Fruit fly (Drosophila melanogaster) whole organism: ENCODE data around the gene cher.

Experiments
- CG8478 ChIP-seq: fragments of >200 bp; optimal IDR thresholded peaks from 2 replicates; lab custom pipeline; 2018; ENCODE audit warnings: inconsistent platforms
- Dll ChIP-seq: fragments of >200 bp; optimal IDR thresholded peaks from 2 replicates; lab custom pipeline; 2017
- EcR ChIP-seq, 2 experiments: fragments of >200 bp; optimal IDR thresholded peaks; 2 replicates each; lab custom pipeline; 2017; ENCODE audit warnings: missing biosample characterization in 2 of 2, missing genetic modification characterization in 2 of 2, missing genetic modification reagents in 2 of 2
- pan ChIP-seq: fragments of >200 bp; optimal IDR thresholded peaks from 2 replicates; lab custom pipeline; 2017
- psq ChIP-seq: fragments of >200 bp; optimal IDR thresholded peaks from 2 replicates; lab custom pipeline; 2017
- usp ChIP-seq: fragments of >200 bp; optimal IDR thresholded peaks from 2 replicates; lab custom pipeline; 2017; ENCODE audit warnings: missing biosample characterization, missing genetic modification characterization, mixed read lengths

The cher gene

dm6 chr3R:17115668-17116067 is 9.5 kb downstream of the cher start:
- TF ChIP-seq pan (lab: Kevin White, UChicago), result no peak
- no peak for TF ChIP-seq Dll (lab: Kevin White, UChicago)
- no peak for TF ChIP-seq EcR (GFP tag; optimal IDR thresholded peaks at IDR 0.05; lab: Kevin White, UChicago)
- TF ChIP-seq usp (GFP tag; lab: Kevin White, UChicago), result no peak
- TF ChIP-seq CG8478 (lab: Kevin White, UChicago), result no peak
- TF ChIP-seq psq (lab: Kevin White, UChicago), result no peak

- TF ChIP-seq Dll (lab: Kevin White, UChicago), result peak; percentile 12
- TF ChIP-seq pan (lab: Kevin White, UChicago), result no peak
These were observed 14.1 kb downstream of the cher start for dm6 chr3R:17110880-17111726.

dm6 chr3R:17108881-17109280 is 16.3 kb downstream of the cher start:
- TF ChIP-seq EcR (GFP tag; optimal IDR thresholded peaks at IDR 0.05; lab: Kevin White, UChicago) (no peak), CG8478 (lab: Kevin White, UChicago) (no peak), Dll (lab: Kevin White, UChicago) (no peak), usp (GFP tag; lab: Kevin White, UChicago) (no peak), psq (lab: Kevin White, UChicago) (no peak), pan (lab: Kevin White, UChicago) (no peak)

- TF ChIP-seq psq (lab: Kevin White, UChicago), result no peak
- no peak for TF ChIP-seq EcR (GFP tag; optimal IDR thresholded peaks at IDR 0.05; lab: Kevin White, UChicago)
- TF ChIP-seq usp (GFP tag; lab: Kevin White, UChicago), result no peak
- TF ChIP-seq pan (lab: Kevin White, UChicago), result no peak
- no peak for TF ChIP-seq CG8478 (lab: Kevin White, UChicago)
- no peak for TF ChIP-seq Dll (lab: Kevin White, UChicago)
These were observed 37.1 kb downstream of the cher start, which contains the start of gene cal1 for dm6 chr3R:17087977-17088618. Gene cal1 (plus strand): TSS chr3R:17088280.

dm6 chr3R:17085029-17085807 is 40.0 kb downstream of the cher start, which contains the start of gene GckIII:
Gene GckIII (plus strand): TSS chr3R:17085513.
- TF ChIP-seq usp (GFP tag; lab: Kevin White, UChicago) (no peak), Dll (lab: Kevin White, UChicago) (no peak), EcR (GFP tag; optimal IDR thresholded peaks at IDR 0.05; lab: Kevin White, UChicago) (no peak), CG8478 (lab: Kevin White, UChicago) (no peak), psq (lab: Kevin White, UChicago) (no peak), pan (lab: Kevin White, UChicago) (no peak)

dm6 chr3R:17082471-17082870 is 42.7 kb downstream of the cher start:
- TF ChIP-seq EcR (GFP tag; optimal IDR thresholded peaks at IDR 0.05; lab: Kevin White, UChicago), result no peak

dm6 chr3R:17081359-17081935 is 43.7 kb downstream of the cher start:
- TF ChIP-seq pan (lab: Kevin White, UChicago), result no peak
- TF ChIP-seq psq (lab: Kevin White, UChicago), result no peak
- no peak for TF ChIP-seq usp (GFP tag; lab: Kevin White, UChicago)
- no peak for TF ChIP-seq Dll (lab: Kevin White, UChicago)
- TF ChIP-seq EcR (GFP tag; optimal IDR thresholded peaks at IDR 0.05; lab: Kevin White, UChicago), result no peak
- no peak for TF ChIP-seq CG8478 (lab: Kevin White, UChicago)

- TF ChIP-seq pan (lab: Kevin White, UChicago) (no peak), usp (GFP tag; lab: Kevin White, UChicago) (no peak), CG8478 (lab: Kevin White, UChicago) (no peak), psq (lab: Kevin White, UChicago) (no peak), EcR (GFP tag; optimal IDR thresholded peaks at IDR 0.05; lab: Kevin White, UChicago) (no peak), Dll (lab: Kevin White, UChicago) (no peak)
These were observed 44.4 kb downstream of the cher start for dm6 chr3R:17080666-17081358.

- TF ChIP-seq Dll (lab: Kevin White, UChicago) (no peak), EcR (GFP tag; optimal IDR thresholded peaks at IDR 0.05; lab: Kevin White, UChicago) (no peak), pan (lab: Kevin White, UChicago) (no peak), psq (lab: Kevin White, UChicago) (no peak), CG8478 (lab: Kevin White, UChicago) (no peak), usp (GFP tag; lab: Kevin White, UChicago) (no peak)
These were observed 45.3 kb downstream of the cher start, which contains the start of the genes Keap1 and kuk for dm6 chr3R:17079859-17080255. Gene Keap1 (minus strand): TSS chr3R:17079945. Gene kuk (plus strand): TSS chr3R:17080244.
